Fruit fly (Drosophila melanogaster) whole organism, embryonic: ENCODE data around the gene CG14085.

Experiments used
- Abd-B ChIP-seq: fragments of 200-800 bp; sonication (Bioruptor generic); optimal IDR thresholded peaks from 2 replicates; lab custom pipeline; 2018; ENCODE audit warnings: missing biosample characterization, mild to moderate bottlenecking, missing genetic modification characterization, moderate library complexity
- B-H2 ChIP-seq: fragments of 200-800 bp; sonication (Bioruptor generic); optimal IDR thresholded peaks from 2 replicates; lab custom pipeline; 2018; ENCODE audit warnings: missing biosample characterization, mild to moderate bottlenecking, missing genetic modification characterization
- Blimp-1 ChIP-seq: fragments of 200-800 bp; sonication (Bioruptor generic); optimal IDR thresholded peaks from 3 replicates; lab custom pipeline; 2018; ENCODE audit warnings: missing biosample characterization, missing genetic modification characterization, mild to moderate bottlenecking, moderate library complexity, missing genetic modification reagents
- CG11504 ChIP-seq: fragments of 200-800 bp; sonication (Bioruptor generic); optimal IDR thresholded peaks from 3 replicates; lab custom pipeline; 2019; ENCODE audit warnings: missing biosample characterization, mild to moderate bottlenecking, missing genetic modification characterization, moderate library complexity
- CG11695 ChIP-seq: fragments of 200-800 bp; sonication (Bioruptor generic); IDR thresholded peaks from 3 replicates; pipeline ENCODE4 v1.3.6; 2022; ENCODE audit warnings: missing biosample characterization, missing genetic modification characterization
- CG12391 ChIP-seq: fragments of 200-800 bp; sonication (Bioruptor generic); optimal IDR thresholded peaks from 3 replicates; lab custom pipeline; 2018; ENCODE audit warnings: missing biosample characterization, mild to moderate bottlenecking, missing genetic modification characterization, moderate library complexity
- CG17361 ChIP-seq: fragments of 200-800 bp; sonication (Bioruptor generic); IDR thresholded peaks from 3 replicates; pipeline ENCODE4 v1.3.6; 2022; ENCODE audit warnings: missing biosample characterization, missing genetic modification characterization
- CG18262 ChIP-seq: fragments of 200-800 bp; optimal IDR thresholded peaks from 3 replicates; lab custom pipeline; 2019; ENCODE audit warnings: missing biosample characterization, mild to moderate bottlenecking, missing genetic modification characterization, moderate library complexity
- CG2678 ChIP-seq: fragments of 200-800 bp; sonication (Bioruptor generic); optimal IDR thresholded peaks from 3 replicates; lab custom pipeline; 2019; ENCODE audit warnings: missing biosample characterization, mild to moderate bottlenecking, missing genetic modification characterization, moderate library complexity
- CG30403 ChIP-seq: fragments of 200-800 bp; sonication (Bioruptor generic); optimal IDR thresholded peaks from 3 replicates; lab custom pipeline; 2016; ENCODE audit warnings: missing biosample characterization, missing genetic modification characterization
- CG7556 ChIP-seq: fragments of 200-800 bp; sonication (Bioruptor generic); optimal IDR thresholded peaks from 2 replicates; lab custom pipeline; 2017; ENCODE audit warnings: missing biosample characterization, mild to moderate bottlenecking, missing genetic modification characterization
- CG7839 ChIP-seq: fragments of 200-800 bp; sonication (Bioruptor generic); optimal IDR thresholded peaks from 3 replicates; lab custom pipeline; 2018; ENCODE audit warnings: missing biosample characterization, mild to moderate bottlenecking, missing genetic modification characterization, moderate library complexity
- CG8281 ChIP-seq: fragments of 200-800 bp; sonication (Bioruptor generic); optimal IDR thresholded peaks from 2 replicates; lab custom pipeline; 2018; ENCODE audit warnings: missing biosample characterization, mild to moderate bottlenecking, missing genetic modification characterization, moderate library complexity
- CG9437 ChIP-seq: fragments of 200-800 bp; sonication (Bioruptor generic); optimal IDR thresholded peaks from 2 replicates; lab custom pipeline; 2018; ENCODE audit warnings: missing biosample characterization, mild to moderate bottlenecking, missing genetic modification characterization
- CoRest ChIP-seq: fragments of 200-800 bp; sonication (Bioruptor generic); optimal IDR thresholded peaks from 3 replicates; lab custom pipeline; 2018; ENCODE audit warnings: missing biosample characterization, mild to moderate bottlenecking, missing genetic modification characterization, moderate library complexity
- D19A ChIP-seq: fragments of 200-800 bp; optimal IDR thresholded peaks from 3 replicates; lab custom pipeline; 2019; ENCODE audit warnings: missing biosample characterization, mild to moderate bottlenecking, missing genetic modification characterization, moderate library complexity
- Dbx ChIP-seq: fragments of 200-800 bp; sonication (Bioruptor generic); IDR thresholded peaks from 3 replicates; pipeline ENCODE4 v1.3.6; 2022; ENCODE audit warnings: missing biosample characterization, missing genetic modification characterization
- Deaf1 ChIP-seq: fragments of 200-800 bp; optimal IDR thresholded peaks from 3 replicates; lab custom pipeline; 2019; ENCODE audit warnings: missing biosample characterization, mild to moderate bottlenecking, missing genetic modification characterization, moderate library complexity
- Drgx ChIP-seq: fragments of 200-800 bp; sonication (Bioruptor generic); IDR thresholded peaks from 2 replicates; pipeline ENCODE4 v1.3.6; 2022; ENCODE audit warnings: missing biosample characterization, missing genetic modification characterization
- Fer3 ChIP-seq: fragments of 200-800 bp; sonication (Bioruptor generic); optimal IDR thresholded peaks from 2 replicates; lab custom pipeline; 2018; ENCODE audit warnings: missing biosample characterization, mild to moderate bottlenecking, missing genetic modification characterization, moderate library complexity
- Med ChIP-seq: fragments of 200-800 bp; sonication (Bioruptor generic); peaks from one replicate; lab custom pipeline; 2016; ENCODE audit warnings: missing biosample characterization, missing genetic modification characterization, mild to moderate bottlenecking, inconsistent platforms, moderate library complexity
- Mes4 ChIP-seq: fragments of 200-800 bp; sonication (Bioruptor generic); optimal IDR thresholded peaks from 2 replicates; lab custom pipeline; 2016; ENCODE audit warnings: missing biosample characterization, missing genetic modification characterization
- Oli ChIP-seq: fragments of 200-800 bp; sonication (Bioruptor generic); optimal IDR thresholded peaks from 2 replicates; lab custom pipeline; 2018; ENCODE audit warnings: missing biosample characterization, mild to moderate bottlenecking, missing genetic modification characterization, moderate library complexity
- PHDP ChIP-seq: fragments of 200-800 bp; sonication (Bioruptor generic); optimal IDR thresholded peaks from 3 replicates; lab custom pipeline; 2018; ENCODE audit warnings: missing biosample characterization, mild to moderate bottlenecking, missing genetic modification characterization, moderate library complexity
- Sry-β ChIP-seq: fragments of 200-800 bp; sonication (Bioruptor generic); optimal IDR thresholded peaks from 2 replicates; lab custom pipeline; 2018; ENCODE audit warnings: missing biosample characterization, mild to moderate bottlenecking, missing genetic modification characterization, moderate library complexity
- Trl ChIP-seq, 3 experiments: fragments of >200 bp in 2 of 3; fragments of 200-800 bp in 1 of 3; sonication (Bioruptor generic) in 1 of 3; optimal IDR thresholded peaks; 2 replicates in 1 of 3; 3 replicates in 2 of 3; lab custom pipeline; 2016 to 2017; ENCODE audit warnings: missing biosample characterization in 1 of 3, missing genetic modification characterization in 1 of 3
- Xbp1 ChIP-seq: fragments of 200-800 bp; sonication (Bioruptor generic); optimal IDR thresholded peaks from 3 replicates; lab custom pipeline; 2016; ENCODE audit warnings: missing biosample characterization, mild to moderate bottlenecking, missing genetic modification characterization
- ac ChIP-seq: fragments of 200-800 bp; sonication (Bioruptor generic); optimal IDR thresholded peaks from 3 replicates; lab custom pipeline; 2017; ENCODE audit warnings: missing biosample characterization, mild to moderate bottlenecking, missing genetic modification characterization
- bigmax ChIP-seq: fragments of 200-800 bp; sonication (Bioruptor generic); optimal IDR thresholded peaks from 2 replicates; lab custom pipeline; 2018; ENCODE audit warnings: missing biosample characterization, mild to moderate bottlenecking, missing genetic modification characterization
- bsh ChIP-seq, 2 experiments: fragments of 200-800 bp; sonication (Bioruptor generic); optimal IDR thresholded peaks; 2 replicates each; lab custom pipeline; 2017 to 2018; ENCODE audit warnings: mild to moderate bottlenecking in 2 of 2, missing biosample characterization in 2 of 2, missing genetic modification characterization in 2 of 2, moderate library complexity in 1 of 2
- dmrt99B ChIP-seq: fragments of 200-800 bp; sonication (Bioruptor generic); optimal IDR thresholded peaks from 2 replicates; lab custom pipeline; 2018; ENCODE audit warnings: missing biosample characterization, mild to moderate bottlenecking, missing genetic modification characterization, moderate library complexity
- dysf ChIP-seq: fragments of 200-800 bp; sonication (Bioruptor generic); IDR thresholded peaks from 3 replicates; pipeline ENCODE4 v1.3.6; 2022; ENCODE audit warnings: missing biosample characterization, missing genetic modification characterization
- eve ChIP-seq, 2 experiments: fragments of >200 bp; optimal IDR thresholded peaks; 2 replicates each; lab custom pipeline; 2017; ENCODE audit warnings: missing biosample characterization in 2 of 2, missing genetic modification characterization in 2 of 2
- kni ChIP-seq: fragments of 200-800 bp; sonication (Bioruptor generic); optimal IDR thresholded peaks from 3 replicates; lab custom pipeline; 2017; ENCODE audit warnings: mild to moderate bottlenecking, missing biosample characterization, missing genetic modification reagents, missing genetic modification characterization
- lola ChIP-seq, 3 experiments: fragments of >200 bp in 2 of 3; fragments of 200-800 bp in 1 of 3; sonication (Bioruptor generic) in 1 of 3; optimal IDR thresholded peaks; 2 replicates each; lab custom pipeline; 2017 to 2019; ENCODE audit warnings: missing biosample characterization in 3 of 3, missing genetic modification characterization in 3 of 3, mild to moderate bottlenecking in 1 of 3, moderate library complexity in 1 of 3
- nmo ChIP-seq: fragments of 200-800 bp; sonication (Bioruptor generic); optimal IDR thresholded peaks from 2 replicates; lab custom pipeline; 2018; ENCODE audit warnings: missing biosample characterization, mild to moderate bottlenecking, missing genetic modification characterization, moderate library complexity
- nom ChIP-seq: fragments of 200-800 bp; sonication (Bioruptor generic); optimal IDR thresholded peaks from 2 replicates; lab custom pipeline; 2017; ENCODE audit warnings: missing biosample characterization, missing genetic modification characterization, mild to moderate bottlenecking, moderate library complexity, missing genetic modification reagents
- pho ChIP-seq: fragments of 200-800 bp; sonication (Bioruptor generic); optimal IDR thresholded peaks from 2 replicates; lab custom pipeline; 2016; ENCODE audit warnings: missing biosample characterization, missing genetic modification characterization
- phol ChIP-seq: fragments of 200-800 bp; sonication (Bioruptor generic); optimal IDR thresholded peaks from 3 replicates; lab custom pipeline; 2018; ENCODE audit warnings: missing biosample characterization, mild to moderate bottlenecking, missing genetic modification characterization, moderate library complexity
- ranshi ChIP-seq: fragments of 200-800 bp; sonication (Bioruptor generic); IDR thresholded peaks from 2 replicates; pipeline ENCODE4 v1.3.6; 2022; ENCODE audit warnings: missing biosample characterization, missing genetic modification characterization
- run ChIP-seq: fragments of 200-800 bp; sonication (Bioruptor generic); optimal IDR thresholded peaks from 3 replicates; lab custom pipeline; 2018; ENCODE audit warnings: missing biosample characterization, mild to moderate bottlenecking, missing genetic modification characterization
- sens ChIP-seq: fragments of 200-800 bp; sonication (Bioruptor generic); peaks from one replicate; lab custom pipeline; 2016; ENCODE audit warnings: missing biosample characterization, missing genetic modification characterization
- shn ChIP-seq: fragments of 200-800 bp; sonication (Bioruptor generic); optimal IDR thresholded peaks from 3 replicates; lab custom pipeline; 2016; ENCODE audit warnings: missing biosample characterization, missing genetic modification characterization
- sug ChIP-seq: fragments of 200-800 bp; optimal IDR thresholded peaks from 2 replicates; lab custom pipeline; 2019; ENCODE audit warnings: missing biosample characterization, mild to moderate bottlenecking, missing genetic modification characterization, moderate library complexity
- unpg ChIP-seq: fragments of 200-800 bp; sonication (Bioruptor generic); optimal IDR thresholded peaks from 3 replicates; lab custom pipeline; 2018; ENCODE audit warnings: missing biosample characterization, mild to moderate bottlenecking, missing genetic modification characterization, moderate library complexity
- z ChIP-seq: fragments of 200-800 bp; sonication (Bioruptor generic); IDR thresholded peaks from 3 replicates; pipeline ENCODE4 v1.3.6; 2022; ENCODE audit warnings: missing biosample characterization, missing genetic modification characterization

CG14085 gene

DNA sequence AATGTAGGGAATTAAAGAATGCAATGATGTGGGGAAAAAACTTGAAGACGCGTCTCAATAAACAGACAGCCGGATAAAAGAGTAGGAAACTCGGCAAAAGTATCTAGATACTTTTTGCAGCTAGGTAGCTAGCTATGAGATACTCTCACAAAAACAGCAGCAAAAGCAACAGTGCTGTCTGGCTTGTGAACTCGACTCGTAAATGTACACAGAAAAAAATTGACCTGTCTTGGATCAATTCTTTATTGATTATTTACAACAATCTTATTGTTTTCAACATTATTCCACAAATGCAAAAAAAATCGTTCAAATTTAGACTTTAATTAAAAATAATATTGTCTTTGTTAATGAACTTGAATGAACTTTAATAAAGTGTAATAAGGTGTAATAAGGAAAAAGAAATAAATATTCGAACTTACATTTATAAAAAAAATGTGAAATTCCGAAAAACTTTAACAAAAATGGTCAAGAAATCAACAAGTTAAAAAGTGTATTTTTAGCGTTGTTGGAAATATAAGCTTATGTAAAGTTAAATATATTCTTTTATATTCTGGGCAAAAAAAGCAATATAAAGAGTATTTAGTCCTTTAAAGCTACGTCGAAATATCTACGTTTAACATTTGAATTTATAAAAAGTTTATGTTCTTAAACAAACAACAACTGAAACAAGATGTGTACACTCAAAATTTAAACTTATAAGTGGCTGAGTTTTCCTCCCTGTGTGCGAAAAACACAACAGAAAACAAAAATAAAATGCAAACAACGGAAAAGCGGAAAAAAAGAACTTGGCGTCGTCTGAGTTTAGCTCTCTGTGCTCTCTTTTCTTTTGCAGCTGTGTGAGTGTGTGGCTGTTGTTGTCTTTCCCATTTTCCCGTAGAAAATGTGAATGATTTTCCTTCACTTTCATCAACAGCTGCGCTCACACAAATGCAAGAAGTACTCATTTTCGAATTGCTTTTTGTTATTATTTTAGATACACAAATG lies 35.1 kb upstream of the CG14085 start (continued):
- TF ChIP-seq CG7556 (GFP tag; lab: Kevin White, UChicago) (peak; percentile 31), Fer3 (tag; lab: Kevin White, UChicago) (no peak), ranshi (GFP tag; lab: Robert Waterston, UW) (0 out of 2 replicates have a peak, but pooled peaks have one; percentile 12), Abd-B (GFP tag; lab: Kevin White, UChicago) (peak; percentile 23), eve (GFP tag; optimal IDR thresholded peaks at IDR 0.05; lab: Kevin White, UChicago) (peak in 1 of 2 experiments; percentile 52), PHDP (tag; lab: Kevin White, UChicago) (peak; percentile 14), Sry-β (no peak), D19A (tag; lab: Kevin White, UChicago) (peak; percentile 35), CG11504 (peak; percentile 22), Drgx (peak; percentile 74), Med (GFP tag; lab: Kevin White, UChicago) (peak; percentile 59), Mes4 (no peak), pho (GFP tag; lab: Kevin White, UChicago) (no peak), nom (GFP tag; lab: Kevin White, UChicago) (peak; percentile 71), ac (GFP tag; lab: Kevin White, UChicago) (no peak), sens (GFP tag; lab: Kevin White, UChicago) (peak; percentile 75), bigmax (GFP tag; lab: Kevin White, UChicago) (no peak), Blimp-1 (GFP tag; lab: Kevin White, UChicago) (peak; percentile 22), Trl (optimal IDR thresholded peaks at IDR 0.05; lab: Kevin White, UChicago) (peak; percentile 30 to 35), Trl (GFP tag; optimal IDR thresholded peaks at IDR 0.05; lab: Kevin White, UChicago) (no peak), CG8281 (tag; lab: Kevin White, UChicago) (no peak), lola (GFP tag; optimal IDR thresholded peaks at IDR 0.05; lab: Kevin White, UChicago) (peak in 1 of 3 experiments; percentile 32), CG17361 (peak; percentile 65; the same call in 2 of the 3 replicates), phol (peak; percentile 34), Dbx (no peak), kni (no peak), CG7839 (tag; lab: Kevin White, UChicago) (peak; percentile 25), CG30403 (GFP tag; lab: Kevin White, UChicago) (peak; percentile 41), sug (no peak), CG11695 (GFP tag; lab: Robert Waterston, UW) (0 out of 3 replicates have a peak, but pooled peaks have one; percentile 8), CG12391 (tag; lab: Kevin White, UChicago) (peak; percentile 36), z (GFP tag; lab: Robert Waterston, UW) (0 out of 3 replicates have a peak, but pooled peaks have one; percentile 17), B-H2 (GFP tag; lab: Kevin White, UChicago) (no peak), dmrt99B (tag; lab: Kevin White, UChicago) (peak; percentile 29), run (tag; lab: Kevin White, UChicago) (no peak), Xbp1 (GFP tag; lab: Kevin White, UChicago) (no peak), CoRest (tag; lab: Kevin White, UChicago) (peak; percentile 11), Oli (tag; lab: Kevin White, UChicago) (peak; percentile 9), dysf (GFP tag; lab: Robert Waterston, UW) (no peak), CG9437 (GFP tag; lab: Kevin White, UChicago) (peak; percentile 19), CG18262 (tag; lab: Kevin White, UChicago) (peak; percentile 67), shn (GFP tag; lab: Kevin White, UChicago) (no peak), bsh (GFP tag; optimal IDR thresholded peaks at IDR 0.05; lab: Kevin White, UChicago) (peak; percentile 33 to 74), unpg (GFP tag; lab: Kevin White, UChicago) (peak; percentile 23), Deaf1 (no peak), nmo (peak; percentile 22), CG2678 (peak; percentile 33)
